Fruit fly (Drosophila melanogaster): Measurements from ENCODE around the gene RpS17.

Gene RpS17

dm6 chr3L:9422636-9423419 lies 6.8 kb downstream of the RpS17 start, which contains the start of gene aay:
aay (plus strand) TSS chr3L:9423253.
- TF ChIP-seq pan (optimal IDR thresholded peaks at IDR 0.05) (no peak), psq (optimal IDR thresholded peaks at IDR 0.05) (no peak), usp (GFP tag; optimal IDR thresholded peaks at IDR 0.05) (no peak), CG8478 (optimal IDR thresholded peaks at IDR 0.05) (no peak), Dll (optimal IDR thresholded peaks at IDR 0.05) (no peak), EcR (GFP tag; optimal IDR thresholded peaks at IDR 0.05) (no peak)

- TF ChIP-seq pan (optimal IDR thresholded peaks at IDR 0.05) (no peak), psq (optimal IDR thresholded peaks at IDR 0.05) (no peak), EcR (GFP tag; optimal IDR thresholded peaks at IDR 0.05) (no peak), CG8478 (optimal IDR thresholded peaks at IDR 0.05) (no peak), usp (GFP tag; optimal IDR thresholded peaks at IDR 0.05) (no peak), Dll (optimal IDR thresholded peaks at IDR 0.05) (no peak)
Measured at dm6 chr3L:9422135-9422534, 7.5 kb downstream of the RpS17 start.

DNA sequence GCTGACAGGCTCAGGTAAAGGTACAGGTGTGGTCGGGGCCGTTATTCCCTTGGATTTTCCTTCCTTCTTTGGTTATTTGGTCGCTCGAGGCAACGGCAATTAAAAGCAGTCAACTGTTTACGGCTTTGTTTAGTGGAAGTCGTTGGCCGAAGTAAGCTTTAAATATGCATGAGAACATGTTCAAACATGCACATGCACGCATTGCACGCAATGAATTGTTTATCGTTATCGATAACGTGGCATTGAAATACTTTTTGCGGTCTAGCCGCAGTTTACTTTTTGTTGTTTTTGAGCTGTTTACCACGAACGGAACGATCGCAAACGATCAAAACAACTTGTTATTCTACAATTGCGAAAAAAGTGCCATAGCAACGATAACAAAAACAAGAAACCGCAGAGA lies 8.0 kb downstream of the RpS17 start:
- TF ChIP-seq psq (optimal IDR thresholded peaks at IDR 0.05) (no peak), usp (GFP tag; optimal IDR thresholded peaks at IDR 0.05) (no peak), pan (optimal IDR thresholded peaks at IDR 0.05) (no peak)

DNA sequence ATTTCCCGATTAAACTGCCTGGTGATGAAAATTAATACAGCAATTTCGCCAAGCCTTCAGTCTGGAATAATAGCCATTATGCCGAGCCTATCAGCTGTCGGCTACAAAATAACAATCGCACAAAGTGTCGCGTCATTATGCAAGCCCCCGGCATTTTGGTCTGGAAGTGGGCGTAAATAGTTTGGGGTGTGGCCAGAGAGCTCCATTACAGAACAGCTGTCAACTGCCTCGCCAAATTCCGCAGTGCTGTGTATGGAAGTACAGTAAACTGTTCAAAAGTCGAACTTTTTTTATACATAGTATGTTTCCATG lies 8.8 kb downstream of the RpS17 start:
- TF ChIP-seq EcR (GFP tag; optimal IDR thresholded peaks at IDR 0.05): no peak
- no peak for TF ChIP-seq psq (optimal IDR thresholded peaks at IDR 0.05)
- TF ChIP-seq CG8478 (optimal IDR thresholded peaks at IDR 0.05): no peak
- no peak for TF ChIP-seq Dll (optimal IDR thresholded peaks at IDR 0.05)
- TF ChIP-seq usp (GFP tag; optimal IDR thresholded peaks at IDR 0.05): no peak
- TF ChIP-seq pan (optimal IDR thresholded peaks at IDR 0.05): no peak

dm6 chr3L:9420054-9420818 lies 9.4 kb downstream of the RpS17 start:
- TF ChIP-seq CG8478 (optimal IDR thresholded peaks at IDR 0.05) (no peak), pan (optimal IDR thresholded peaks at IDR 0.05) (no peak), psq (optimal IDR thresholded peaks at IDR 0.05) (no peak), EcR (GFP tag; optimal IDR thresholded peaks at IDR 0.05) (no peak)

DNA sequence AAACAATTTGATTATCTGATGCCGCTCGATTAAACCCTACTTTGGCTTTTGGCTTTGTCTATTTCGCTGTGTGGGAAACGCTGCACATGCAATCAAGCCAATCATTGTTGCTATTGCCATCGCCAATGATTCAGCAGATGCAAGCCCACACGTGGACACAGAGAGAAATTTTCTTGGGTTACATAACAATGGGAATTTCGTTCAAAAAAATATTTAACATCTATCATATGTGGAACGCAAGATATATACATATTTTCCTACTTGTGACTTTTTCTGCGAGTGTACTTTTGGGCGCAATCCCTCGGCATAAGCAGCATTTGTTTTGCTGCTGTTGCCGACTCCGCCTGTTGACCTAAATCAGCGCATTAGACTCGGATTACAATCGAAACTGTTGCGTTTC lies 10.3 kb downstream of the RpS17 start:
- no peak for TF ChIP-seq pan (optimal IDR thresholded peaks at IDR 0.05)
- no peak for TF ChIP-seq EcR (GFP tag; optimal IDR thresholded peaks at IDR 0.05)
- no peak for TF ChIP-seq psq (optimal IDR thresholded peaks at IDR 0.05)
- TF ChIP-seq Dll (optimal IDR thresholded peaks at IDR 0.05): no peak
- TF ChIP-seq usp (GFP tag; optimal IDR thresholded peaks at IDR 0.05): no peak
- no peak for TF ChIP-seq CG8478 (optimal IDR thresholded peaks at IDR 0.05)

DNA sequence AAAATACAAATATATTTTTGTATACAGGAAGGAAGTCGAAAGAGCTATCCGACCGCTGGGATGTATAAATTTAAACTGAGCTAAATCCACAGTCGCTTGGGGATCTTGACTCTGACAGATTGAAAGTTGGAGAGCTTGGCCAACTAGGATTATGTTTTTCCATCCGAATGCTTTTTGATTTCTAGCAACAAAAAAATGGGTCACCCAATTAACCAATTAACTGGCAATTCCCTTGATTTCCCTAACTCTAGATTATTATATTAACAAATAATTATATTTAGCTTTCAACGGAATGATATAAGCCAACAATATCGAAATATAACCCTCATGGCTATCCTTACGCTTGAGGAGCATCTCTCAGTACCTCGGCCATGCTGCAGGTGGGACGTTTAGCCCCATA lies 12.3 kb downstream of the RpS17 start, which contains the start of gene CG3982:
Gene CG3982 (minus strand): TSS at position 101 of the 400 bp plus-strand sequence.
- TF ChIP-seq CG8478 (optimal IDR thresholded peaks at IDR 0.05) (no peak), psq (optimal IDR thresholded peaks at IDR 0.05) (no peak), Dll (optimal IDR thresholded peaks at IDR 0.05) (no peak), usp (GFP tag; optimal IDR thresholded peaks at IDR 0.05) (no peak), EcR (GFP tag; optimal IDR thresholded peaks at IDR 0.05) (no peak), pan (optimal IDR thresholded peaks at IDR 0.05) (no peak)

DNA sequence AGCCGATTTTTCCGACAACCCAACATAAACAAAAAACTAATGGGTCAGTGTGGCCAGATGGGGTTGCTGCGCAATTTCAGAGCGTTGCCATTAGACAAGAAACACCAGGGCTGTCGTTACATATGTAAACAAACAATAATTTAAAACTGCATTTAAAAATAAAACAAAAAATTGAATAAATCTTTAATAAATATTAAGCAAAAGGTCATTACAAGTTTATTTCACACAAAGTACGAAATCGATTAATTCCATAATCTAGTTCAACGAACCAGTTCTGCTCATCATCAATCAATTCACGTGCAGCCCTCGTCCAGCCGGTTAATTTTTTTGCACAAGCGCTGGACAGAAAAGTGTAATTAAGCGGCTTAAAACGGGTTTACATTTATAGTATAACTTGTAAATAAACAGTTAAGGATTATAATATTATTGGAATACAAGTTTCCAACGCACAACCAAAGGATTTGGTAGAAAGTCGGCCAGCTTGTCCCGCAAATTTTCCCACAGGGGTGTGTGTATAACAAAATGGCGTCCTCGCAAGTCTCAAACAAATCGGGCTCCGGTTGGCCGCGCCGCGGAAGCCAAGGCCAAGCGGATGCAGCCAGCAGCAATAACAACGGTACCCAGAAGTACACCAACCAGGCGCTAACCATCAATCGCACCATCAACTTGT lies 18.7 kb downstream of the RpS17 start, which contains the start of the genes CG4022 and Cpsf5:
Gene CG4022 (minus strand): TSS at position 79 of the 670 bp plus-strand sequence.
Gene Cpsf5 (plus strand): TSS at position 285 of the 670 bp plus-strand sequence.
- TF ChIP-seq Dll (optimal IDR thresholded peaks at IDR 0.05): no peak
- no peak for TF ChIP-seq pan (optimal IDR thresholded peaks at IDR 0.05)
- no peak for TF ChIP-seq usp (GFP tag; optimal IDR thresholded peaks at IDR 0.05)
- TF ChIP-seq CG8478 (optimal IDR thresholded peaks at IDR 0.05): no peak
- TF ChIP-seq psq (optimal IDR thresholded peaks at IDR 0.05): no peak
- no peak for TF ChIP-seq EcR (GFP tag; optimal IDR thresholded peaks at IDR 0.05)

dm6 chr3L:9410030-9410589 lies 19.5 kb downstream of the RpS17 start:
- TF ChIP-seq usp (GFP tag; optimal IDR thresholded peaks at IDR 0.05) (no peak), EcR (GFP tag; optimal IDR thresholded peaks at IDR 0.05) (no peak), pan (optimal IDR thresholded peaks at IDR 0.05) (no peak), CG8478 (optimal IDR thresholded peaks at IDR 0.05) (no peak), Dll (optimal IDR thresholded peaks at IDR 0.05) (no peak), psq (optimal IDR thresholded peaks at IDR 0.05) (no peak)

- TF ChIP-seq Dll (optimal IDR thresholded peaks at IDR 0.05): no peak
Measured at dm6 chr3L:9404497-9404896, 25.1 kb downstream of the RpS17 start, which contains the start of gene Cpr67B. Cpr67B (plus strand) TSS chr3L:9404797.

- no peak for TF ChIP-seq CG8478 (optimal IDR thresholded peaks at IDR 0.05)
- TF ChIP-seq psq (optimal IDR thresholded peaks at IDR 0.05): no peak
Measured at dm6 chr3L:9402157-9402890, 27.3 kb downstream of the RpS17 start, which contains the start of gene eIF4E1. eIF4E1 (minus strand) TSS chr3L:9402460.

All from whole organism.